Worm (Caenorhabditis elegans) whole organism, mixed stage, embryonic: ENCODE data around the gene pod-1.

Experiments
- blmp-1 ChIP-seq: fragments of 150-350 bp; optimal IDR thresholded peaks from 2 replicates; lab custom pipeline; 2014; ENCODE audit warnings: missing biosample characterization, missing genetic modification characterization
- ceh-39 ChIP-seq: fragments of 150-350 bp; optimal IDR thresholded peaks from 2 replicates; lab custom pipeline; 2014; ENCODE audit warnings: missing biosample characterization, missing genetic modification characterization
- ceh-83 ChIP-seq: fragments of 200-800 bp; sonication (Bioruptor generic); optimal IDR thresholded peaks from 2 replicates; lab custom pipeline; 2018; ENCODE audit warnings: mild to moderate bottlenecking, missing genetic modification characterization, missing compliant biosample characterization
- drap-1 ChIP-seq: fragments of 200-800 bp; sonication (Bioruptor generic); optimal IDR thresholded peaks from 3 replicates; lab custom pipeline; 2018; ENCODE audit warnings: mild to moderate bottlenecking, missing genetic modification characterization, missing compliant biosample characterization
- lin-32 ChIP-seq: fragments of 200-800 bp; sonication (Bioruptor generic); optimal IDR thresholded peaks from 2 replicates; lab custom pipeline; 2018; ENCODE audit warnings: mild to moderate bottlenecking, missing genetic modification characterization, missing compliant biosample characterization
- mab-5 ChIP-seq: fragments of 150-350 bp; optimal IDR thresholded peaks from 2 replicates; lab custom pipeline; 2014; ENCODE audit warnings: missing biosample characterization, missing genetic modification characterization
- mep-1 ChIP-seq: fragments of 150-350 bp; optimal IDR thresholded peaks from 2 replicates; lab custom pipeline; 2017; ENCODE audit warnings: missing biosample characterization, missing genetic modification reagents, missing genetic modification characterization, inconsistent platforms
- nhr-237 ChIP-seq: fragments of 150-350 bp; optimal IDR thresholded peaks from 2 replicates; lab custom pipeline; 2014; ENCODE audit warnings: missing biosample characterization, missing genetic modification characterization
- nhr-28 ChIP-seq: fragments of 150-350 bp; optimal IDR thresholded peaks from 2 replicates; lab custom pipeline; 2014; ENCODE audit warnings: missing biosample characterization, missing genetic modification characterization
- pha-4 ChIP-seq: fragments of 150-350 bp; optimal IDR thresholded peaks from 2 replicates; lab custom pipeline; 2018; ENCODE audit warnings: missing biosample characterization, missing genetic modification reagents, missing genetic modification characterization
- snpc-4 ChIP-seq: fragments of 150-350 bp; optimal IDR thresholded peaks from 2 replicates; lab custom pipeline; 2014; ENCODE audit warnings: missing biosample characterization, missing genetic modification characterization
- tbx-8 ChIP-seq: fragments of 200-800 bp; sonication (Bioruptor generic); optimal IDR thresholded peaks from 2 replicates; lab custom pipeline; 2018; ENCODE audit warnings: mild to moderate bottlenecking, missing genetic modification characterization, moderate library complexity, missing compliant biosample characterization
- unc-62 ChIP-seq: fragments of 150-350 bp; optimal IDR thresholded peaks from 2 replicates; lab custom pipeline; 2014; ENCODE audit warnings: missing biosample characterization, missing genetic modification reagents, missing genetic modification characterization
- ztf-11 ChIP-seq: fragments of 150-350 bp; optimal IDR thresholded peaks from 2 replicates; lab custom pipeline; 2014; ENCODE audit warnings: missing biosample characterization, missing genetic modification characterization

DNA sequence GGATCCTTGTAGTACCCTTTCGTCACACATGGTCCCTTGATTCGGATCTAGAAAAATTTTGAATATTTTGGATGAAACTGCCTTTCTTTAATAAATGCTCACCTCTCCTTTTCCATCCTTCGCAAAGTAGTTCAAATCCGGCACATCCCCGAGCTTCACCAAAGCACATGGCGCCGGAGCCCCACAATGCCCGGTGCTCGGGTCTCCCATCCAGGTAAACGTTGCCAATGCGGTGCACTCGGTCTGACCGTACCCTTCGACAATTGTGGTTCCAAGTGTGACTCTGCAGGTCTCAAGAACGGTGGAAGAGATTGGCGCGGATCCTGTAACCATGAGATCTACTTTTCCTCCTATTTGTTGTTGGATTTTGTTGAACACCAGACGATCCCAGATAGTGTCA is 16.9 kb upstream of the pod-1 start:
- TF ChIP-seq mab-5 (no peak), nhr-28 (tag; lab: Kevin White, UChicago) (no peak), pha-4 (tag; lab: Kevin White, UChicago) (no peak), ceh-39 (tag; lab: Kevin White, UChicago) (no peak), tbx-8 (GFP tag; lab: Kevin White, UChicago) (no peak), nhr-237 (tag; lab: Kevin White, UChicago) (no peak), unc-62 (GFP tag; lab: Kevin White, UChicago) (no peak), ztf-11 (tag; lab: Kevin White, UChicago) (no peak), ceh-83 (no peak), snpc-4 (tag; lab: Kevin White, UChicago) (no peak), mep-1 (tag; lab: Kevin White, UChicago) (no peak), drap-1 (GFP tag; lab: Kevin White, UChicago) (no peak), blmp-1 (tag; lab: Kevin White, UChicago) (no peak), lin-32 (GFP tag; lab: Kevin White, UChicago) (no peak)
